Fruit fly (Drosophila melanogaster) S2 (cell line): ENCODE measurements around the gene CG11842.

ENCODE experiments used
- CG8478 ChIP-seq: fragments of >200 bp; optimal IDR thresholded peaks from 2 replicates; lab custom pipeline; 2018
- CTCF ChIP-seq, 2 experiments: fragments of >200 bp; optimal IDR thresholded peaks; 2 replicates each; lab custom pipeline; 2018

DNA sequence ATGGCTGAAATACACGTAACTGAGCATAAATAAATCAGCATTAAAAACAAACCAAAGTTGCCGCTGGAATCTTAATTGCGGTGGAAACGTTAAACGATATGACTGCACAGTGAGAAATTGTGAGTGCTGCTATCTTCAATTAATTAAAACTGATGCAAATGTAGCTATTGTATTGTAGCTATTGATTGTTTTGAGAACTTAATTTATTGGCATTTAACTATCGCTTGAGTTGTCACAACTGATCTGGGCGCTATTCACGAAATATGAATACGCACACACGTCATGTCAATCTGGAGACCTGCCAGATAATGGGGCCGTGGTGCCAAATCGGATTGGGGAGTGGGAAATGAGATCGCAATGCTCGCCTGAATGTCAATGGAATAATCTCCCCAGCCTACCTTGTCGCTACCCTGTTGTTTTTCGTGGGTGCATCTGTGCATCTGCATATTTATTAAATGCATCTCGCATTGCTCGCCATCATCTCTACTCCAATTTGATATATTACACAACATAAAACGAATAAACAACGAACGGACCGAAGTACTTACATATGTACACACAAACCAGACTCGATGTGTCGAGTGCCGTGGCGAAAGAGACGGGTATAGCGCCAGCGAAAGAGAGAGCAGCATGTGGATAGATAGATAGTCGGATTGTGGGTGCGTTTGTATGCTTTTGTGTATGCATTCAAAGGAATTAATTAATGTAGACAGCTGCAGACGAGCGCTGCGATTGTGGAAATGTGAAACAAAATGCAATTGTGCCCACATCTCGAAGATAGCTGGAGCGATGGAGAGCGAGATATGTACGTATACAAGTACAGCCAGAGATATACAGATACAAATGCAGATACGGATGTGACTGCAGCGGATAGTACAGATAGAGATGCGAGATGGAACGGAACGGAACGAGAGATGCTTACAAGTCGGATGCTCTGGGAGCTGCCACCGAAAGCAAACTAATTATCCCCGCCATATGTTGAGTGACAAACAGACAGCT is 31.3 kb downstream of the CG11842 start:
- TF ChIP-seq CG8478 (lab: Kevin White, UChicago) (no peak), CTCF (optimal IDR thresholded peaks at IDR 0.05; lab: Kevin White, UChicago) (no peak)
